Fruit fly (Drosophila melanogaster) whole organism: Measurements from ENCODE around the gene Peritrophin-15a.

ENCODE experiments used
- CG8478 ChIP-seq: fragments of >200 bp; optimal IDR thresholded peaks from 2 replicates; lab custom pipeline; 2018; ENCODE audit warnings: inconsistent platforms
- Dll ChIP-seq: fragments of >200 bp; optimal IDR thresholded peaks from 2 replicates; lab custom pipeline; 2017
- EcR ChIP-seq, 2 experiments: fragments of >200 bp; optimal IDR thresholded peaks; 2 replicates each; lab custom pipeline; 2017; ENCODE audit warnings: missing biosample characterization in 2 of 2, missing genetic modification characterization in 2 of 2, missing genetic modification reagents in 2 of 2
- pan ChIP-seq: fragments of >200 bp; optimal IDR thresholded peaks from 2 replicates; lab custom pipeline; 2017
- psq ChIP-seq: fragments of >200 bp; optimal IDR thresholded peaks from 2 replicates; lab custom pipeline; 2017
- usp ChIP-seq: fragments of >200 bp; optimal IDR thresholded peaks from 2 replicates; lab custom pipeline; 2017; ENCODE audit warnings: missing biosample characterization, missing genetic modification characterization, mixed read lengths

Gene Peritrophin-15a

dm6 chr2L:8364006-8364956, 31.6 kb downstream of the Peritrophin-15a start, which contains the start of the genes RpS13 and CSN8:
Gene RpS13 (minus strand): TSS chr2L:8364662.
Gene CSN8 (plus strand): TSS chr2L:8364855.
- TF ChIP-seq CG8478 (lab: Kevin White, UChicago), result no peak
- TF ChIP-seq pan (lab: Kevin White, UChicago), result no peak
- no peak for TF ChIP-seq psq
- TF ChIP-seq Dll, result no peak
- no peak for TF ChIP-seq EcR (GFP tag; optimal IDR thresholded peaks at IDR 0.05; lab: Kevin White, UChicago)
- no peak for TF ChIP-seq usp

DNA sequence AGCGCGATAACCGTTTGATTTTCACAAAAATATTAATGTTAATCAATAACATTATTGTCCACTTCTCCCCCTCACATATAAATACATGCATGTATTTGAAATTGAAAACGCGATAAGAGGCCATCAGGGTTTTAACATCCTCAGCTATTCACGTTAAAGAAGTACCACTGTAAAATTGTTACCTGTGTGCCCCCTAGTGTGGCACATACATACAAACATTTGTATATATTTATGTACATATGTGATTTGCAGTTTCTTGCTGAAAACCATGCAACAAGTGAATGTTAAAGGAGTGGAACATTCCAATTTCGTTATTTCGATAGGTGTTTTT, 33.0 kb downstream of the Peritrophin-15a start:
- no peak for TF ChIP-seq pan (lab: Kevin White, UChicago)
- TF ChIP-seq CG8478 (lab: Kevin White, UChicago), result no peak
- TF ChIP-seq psq, result no peak
- no peak for TF ChIP-seq Dll
- TF ChIP-seq usp, result no peak
- TF ChIP-seq EcR (GFP tag; optimal IDR thresholded peaks at IDR 0.05; lab: Kevin White, UChicago), result no peak

dm6 chr2L:8362273-8362954, 33.5 kb downstream of the Peritrophin-15a start, which contains the start of gene CG7627:
Gene CG7627 (minus strand): TSS chr2L:8362469.
- TF ChIP-seq CG8478 (lab: Kevin White, UChicago) (no peak), usp (no peak), Dll (no peak), EcR (GFP tag; optimal IDR thresholded peaks at IDR 0.05; lab: Kevin White, UChicago) (no peak), psq (no peak), pan (lab: Kevin White, UChicago) (no peak)

- TF ChIP-seq pan (lab: Kevin White, UChicago), result no peak
- no peak for TF ChIP-seq psq
- TF ChIP-seq EcR (GFP tag; optimal IDR thresholded peaks at IDR 0.05; lab: Kevin White, UChicago), result no peak
- no peak for TF ChIP-seq Dll
- TF ChIP-seq CG8478 (lab: Kevin White, UChicago), result no peak
- TF ChIP-seq usp, result no peak
Measured at dm6 chr2L:8361204-8361952, 34.5 kb downstream of the Peritrophin-15a start.

- no peak for TF ChIP-seq usp
- TF ChIP-seq EcR (GFP tag; optimal IDR thresholded peaks at IDR 0.05; lab: Kevin White, UChicago), result no peak
- TF ChIP-seq CG8478 (lab: Kevin White, UChicago), result no peak
- TF ChIP-seq psq, result no peak
- no peak for TF ChIP-seq pan (lab: Kevin White, UChicago)
- TF ChIP-seq Dll, result no peak
Measured at dm6 chr2L:8355419-8355818, 40.5 kb downstream of the Peritrophin-15a start.

- no peak for TF ChIP-seq Dll
- TF ChIP-seq pan (lab: Kevin White, UChicago), result no peak
- TF ChIP-seq psq, result no peak
- TF ChIP-seq CG8478 (lab: Kevin White, UChicago), result no peak
- TF ChIP-seq EcR (GFP tag; optimal IDR thresholded peaks at IDR 0.05; lab: Kevin White, UChicago), result no peak
- no peak for TF ChIP-seq usp
Measured at dm6 chr2L:8351864-8352263, 44.0 kb downstream of the Peritrophin-15a start, which contains the start of gene Mur29B. Gene Mur29B (plus strand): TSS chr2L:8352187.

dm6 chr2L:8351333-8351732, 44.6 kb downstream of the Peritrophin-15a start:
- TF ChIP-seq Dll, result no peak

dm6 chr2L:8350560-8351171, 45.2 kb downstream of the Peritrophin-15a start:
- TF ChIP-seq Dll (no peak), pan (lab: Kevin White, UChicago) (no peak)

DNA sequence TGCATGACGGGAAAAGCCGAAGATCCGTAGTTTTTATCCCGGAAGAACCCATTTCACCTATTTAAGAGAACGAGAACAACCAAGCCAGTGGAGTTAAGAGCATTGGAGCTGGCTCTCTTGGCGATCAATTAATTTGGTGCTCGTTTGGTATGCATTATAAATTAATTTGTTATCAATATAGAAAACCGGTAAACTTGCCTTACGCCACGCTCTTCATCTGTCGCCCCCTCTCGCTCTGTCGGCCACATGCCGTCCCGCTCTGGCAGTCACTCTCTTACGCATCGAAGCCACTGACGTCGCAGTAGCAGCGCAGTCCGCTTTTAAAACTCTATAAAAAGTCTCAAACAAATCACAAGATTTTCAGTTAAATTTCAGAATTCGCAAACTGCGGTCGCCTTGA, 49.6 kb downstream of the Peritrophin-15a start, which contains the start of gene CG7778:
Gene CG7778 (plus strand): TSS at position 361 of the 400 bp plus-strand sequence.
- no peak for TF ChIP-seq EcR (GFP tag; optimal IDR thresholded peaks at IDR 0.05; lab: Kevin White, UChicago)
- TF ChIP-seq Dll, result no peak
- no peak for TF ChIP-seq CG8478 (lab: Kevin White, UChicago)
- no peak for TF ChIP-seq pan (lab: Kevin White, UChicago)
- TF ChIP-seq psq, result no peak
- TF ChIP-seq usp, result no peak
